Fruit fly (Drosophila melanogaster): Measurements from ENCODE around the gene CG33500.

DNA sequence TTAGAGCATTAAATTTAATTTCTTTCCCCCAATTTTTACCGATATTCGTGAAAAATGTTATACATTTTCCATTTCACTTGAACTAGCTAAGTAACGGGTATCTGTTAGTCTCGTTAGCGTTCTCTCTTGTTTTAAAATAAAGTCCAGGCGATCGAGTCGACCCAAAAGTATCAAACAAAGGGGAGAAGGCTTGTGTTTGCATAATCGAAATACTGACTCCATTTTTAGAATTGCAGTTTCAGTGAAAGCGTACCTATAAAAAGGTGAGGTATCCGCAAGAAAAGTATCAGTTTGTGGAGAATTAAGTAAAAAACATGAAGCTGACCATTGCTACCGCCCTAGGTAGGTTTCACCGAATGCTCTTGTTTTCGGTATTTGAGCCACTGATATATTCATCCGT, 3.5 kb downstream of the CG33500 start, which contains the start of gene Sgs3:
- TF ChIP-seq topi (GFP tag; optimal IDR thresholded peaks at IDR 0.05) (no peak), Sox102F (GFP tag; optimal IDR thresholded peaks at IDR 0.05) (no peak), CG8319 (GFP tag; optimal IDR thresholded peaks at IDR 0.05) (no peak), vri (GFP tag; optimal IDR thresholded peaks at IDR 0.05) (no peak), Eip75B (GFP tag; optimal IDR thresholded peaks at IDR 0.05) (no peak), CG6854 (GFP tag; optimal IDR thresholded peaks at IDR 0.05) (no peak), pdm3 (GFP tag; optimal IDR thresholded peaks at IDR 0.05) (no peak), svp (GFP tag) (no peak), CG15336 (GFP tag; IDR thresholded peaks at IDR 0.05) (no peak), Ets21C (GFP tag; optimal IDR thresholded peaks at IDR 0.05) (no peak), ss (GFP tag; optimal IDR thresholded peaks at IDR 0.05) (no peak)
